Fruit fly (Drosophila melanogaster) Kc167 (cell line): ENCODE data around the gene CG3552.

ENCODE experiments used
- Myc ChIP-seq: fragments of >200 bp; optimal IDR thresholded peaks from 2 replicates; lab custom pipeline; 2017; ENCODE audit warnings: missing external identifiers
- Sin3A ChIP-seq: fragments of >200 bp; optimal IDR thresholded peaks from 2 replicates; lab custom pipeline; 2018; ENCODE audit warnings: missing external identifiers
- h ChIP-seq: fragments of >200 bp; optimal IDR thresholded peaks from 3 replicates; lab custom pipeline; 2018; ENCODE audit warnings: missing external identifiers
- insv ChIP-seq: fragments of >200 bp; optimal IDR thresholded peaks from 3 replicates; lab custom pipeline; 2018; ENCODE audit warnings: missing external identifiers
- psq ChIP-seq: fragments of >200 bp; optimal IDR thresholded peaks from 2 replicates; lab custom pipeline; 2017; ENCODE audit warnings: missing external identifiers
- ttk ChIP-seq: sonication (Bioruptor generic); optimal IDR thresholded peaks from 2 replicates; lab custom pipeline; 2017; ENCODE audit warnings: missing external identifiers

dm6 chr3L:9502294-9502693, 46.2 kb downstream of the CG3552 start:
- TF ChIP-seq psq (lab: Kevin White, UChicago) = no peak
- TF ChIP-seq insv = no peak
- no peak for TF ChIP-seq h (lab: Kevin White, UChicago)
- no peak for TF ChIP-seq ttk (lab: Kevin White, UChicago)
- TF ChIP-seq Myc = no peak
- no peak for TF ChIP-seq Sin3A (lab: Kevin White, UChicago)
